Fruit fly (Drosophila melanogaster): ENCODE measurements around the gene CG33257.
A peak's percentile ranks its signal among the peaks of the same experiment; 100 is the strongest.

The CG33257 gene

DNA sequence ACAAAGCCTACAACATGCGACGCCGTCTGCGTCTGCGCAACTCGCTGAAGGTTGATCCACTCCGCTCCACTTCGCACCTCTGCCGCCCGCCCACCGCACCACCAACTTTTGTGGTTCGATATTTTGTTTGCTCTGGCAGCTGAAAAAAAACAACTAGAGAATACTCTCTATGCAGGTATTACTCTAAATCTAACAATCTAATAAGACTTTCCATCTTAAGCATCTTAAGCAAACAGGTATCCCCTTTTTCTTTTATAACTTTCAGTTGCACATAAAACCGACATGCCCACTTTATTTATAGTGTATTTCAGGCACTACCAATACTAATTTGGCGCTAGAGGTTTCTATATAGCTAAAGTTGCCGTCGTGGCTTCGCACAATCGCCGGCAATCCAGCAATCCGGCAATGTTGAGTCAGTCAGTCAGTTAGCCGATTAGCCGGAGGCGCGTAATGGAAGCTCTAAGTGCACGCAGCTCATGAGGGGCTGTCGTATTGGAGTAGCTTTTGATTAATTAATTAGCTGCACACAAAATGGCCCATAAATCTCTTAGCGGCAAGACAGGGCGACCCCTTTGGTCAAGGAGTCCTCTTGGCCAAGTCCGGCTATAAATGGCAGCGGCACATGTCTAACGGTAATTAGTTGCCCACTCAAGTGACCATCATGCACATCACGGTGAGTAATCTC is 17.8 kb upstream of the CG33257 start, which contains the start of gene CG13058 (continued):
- TF ChIP-seq sd (tag; optimal IDR thresholded peaks at IDR 0.05) = peak; percentile 8
- TF ChIP-seq trem (tag; optimal IDR thresholded peaks at IDR 0.05) = no peak
- TF ChIP-seq CG11695 (GFP tag; IDR thresholded peaks at IDR 0.05) = peak; percentile 67
- TF ChIP-seq CG14441 (GFP tag; IDR thresholded peaks at IDR 0.05) = 0 out of 2 replicates have a peak, but pooled peaks have one; percentile 41
- peak; percentile 67 for TF ChIP-seq sisA (GFP tag; IDR thresholded peaks at IDR 0.05)
- TF ChIP-seq luna (GFP tag; optimal IDR thresholded peaks at IDR 0.05) = no peak
- peak; percentile 83 for TF ChIP-seq CG11504 (tag; optimal IDR thresholded peaks at IDR 0.05)
- TF ChIP-seq CG10267 (tag; optimal IDR thresholded peaks at IDR 0.05) = no peak
- TF ChIP-seq Tbp (GFP tag; optimal IDR thresholded peaks at IDR 0.05) = no peak
- no peak for TF ChIP-seq Stat92E (GFP tag; optimal IDR thresholded peaks at IDR 0.05)
- TF ChIP-seq lov (optimal IDR thresholded peaks at IDR 0.05) = no peak
- TF ChIP-seq lov (GFP tag; IDR thresholded peaks at IDR 0.05) = no peak
- peak; percentile 39 for TF ChIP-seq CG6854 (GFP tag; optimal IDR thresholded peaks at IDR 0.05)
- TF ChIP-seq wdn (GFP tag; IDR thresholded peaks at IDR 0.05) = 0 out of 2 replicates have a peak, but pooled peaks have one; percentile 60
- no peak for TF ChIP-seq CG4707 (GFP tag; optimal IDR thresholded peaks at IDR 0.05)
- no peak for TF ChIP-seq amos (GFP tag; IDR thresholded peaks at IDR 0.05; ENCODE audit: partially characterized antibody)
- peak; percentile 64 for TF ChIP-seq CG17385 (GFP tag; optimal IDR thresholded peaks at IDR 0.05)
- TF ChIP-seq CG17612 (GFP tag; IDR thresholded peaks at IDR 0.05) = no peak
- no peak for TF ChIP-seq hbn (GFP tag; IDR thresholded peaks at IDR 0.05; ENCODE audit: partially characterized antibody)
- TF ChIP-seq CG10431 (GFP tag; optimal IDR thresholded peaks at IDR 0.05) = no peak
- TF ChIP-seq CG4730 (GFP tag; IDR thresholded peaks at IDR 0.05) = no peak; the same call in 1 of the 2 replicates
- TF ChIP-seq ab (GFP tag; optimal IDR thresholded peaks at IDR 0.05) = no peak
- TF ChIP-seq az2 (GFP tag; optimal IDR thresholded peaks at IDR 0.05) = peak; percentile 42
- no peak for TF ChIP-seq Dp (GFP tag; optimal IDR thresholded peaks at IDR 0.05)
- TF ChIP-seq gem (tag; optimal IDR thresholded peaks at IDR 0.05) = peak; percentile 80
- peak; percentile 60; the same call in 2 of the 3 replicates for TF ChIP-seq CG17361 (GFP tag; IDR thresholded peaks at IDR 0.05)
- TF ChIP-seq pros (GFP tag; optimal IDR thresholded peaks at IDR 0.05) = no peak
- TF ChIP-seq CG3065 (GFP tag; optimal IDR thresholded peaks at IDR 0.05) = no peak
- TF ChIP-seq lilli (GFP tag; optimal IDR thresholded peaks at IDR 0.05) = peak; percentile 68
- TF ChIP-seq MESR4 (GFP tag; optimal IDR thresholded peaks at IDR 0.05) = no peak
- TF ChIP-seq CG13894 (tag; optimal IDR thresholded peaks at IDR 0.05) = peak; percentile 53
- peak; percentile 40; the same call in 1 of the 2 replicates for TF ChIP-seq CG6689 (GFP tag; IDR thresholded peaks at IDR 0.05)
- TF ChIP-seq Ssrp (tag; optimal IDR thresholded peaks at IDR 0.05) = no peak
- no peak for TF ChIP-seq CG2875 (GFP tag; optimal IDR thresholded peaks at IDR 0.05)
- no peak for TF ChIP-seq CG42726 (GFP tag; IDR thresholded peaks at IDR 0.05; ENCODE audit: partially characterized antibody)
- peak; percentile 51 for TF ChIP-seq CG15514 (GFP tag; optimal IDR thresholded peaks at IDR 0.05)
- TF ChIP-seq CG11456 (GFP tag; IDR thresholded peaks at IDR 0.05) = no peak
- TF ChIP-seq MTF-1 (GFP tag; optimal IDR thresholded peaks at IDR 0.05; ENCODE audit: borderline replicate concordance) = peak; percentile 7
- TF ChIP-seq sob (GFP tag; IDR thresholded peaks at IDR 0.05) = no peak
- no peak for TF ChIP-seq H15 (GFP tag; IDR thresholded peaks at IDR 0.05)
- TF ChIP-seq Awh (GFP tag; IDR thresholded peaks at IDR 0.05) = no peak
- no peak for TF ChIP-seq gro (GFP tag; optimal IDR thresholded peaks at IDR 0.05)
- no peak for TF ChIP-seq CG12391 (tag; optimal IDR thresholded peaks at IDR 0.05)
- TF ChIP-seq cad (GFP tag; optimal IDR thresholded peaks at IDR 0.05) = no peak
- no peak for TF ChIP-seq ham (GFP tag; IDR thresholded peaks at IDR 0.05)
- TF ChIP-seq CG1603 (tag; optimal IDR thresholded peaks at IDR 0.05) = peak; percentile 28
- TF ChIP-seq gfzf (GFP tag; optimal IDR thresholded peaks at IDR 0.05) = no peak
- no peak for TF ChIP-seq pnt (GFP tag; optimal IDR thresholded peaks at IDR 0.05)
- no peak for TF ChIP-seq Nf-YC (tag; optimal IDR thresholded peaks at IDR 0.05)
- TF ChIP-seq Sry-δ (GFP tag; optimal IDR thresholded peaks at IDR 0.05) = peak; percentile 32
